Fruit fly (Drosophila melanogaster): Measurements from ENCODE around the gene CG10803.
A peak's percentile ranks its signal among the peaks of the same experiment; 100 is the strongest.

Gene CG10803

DNA sequence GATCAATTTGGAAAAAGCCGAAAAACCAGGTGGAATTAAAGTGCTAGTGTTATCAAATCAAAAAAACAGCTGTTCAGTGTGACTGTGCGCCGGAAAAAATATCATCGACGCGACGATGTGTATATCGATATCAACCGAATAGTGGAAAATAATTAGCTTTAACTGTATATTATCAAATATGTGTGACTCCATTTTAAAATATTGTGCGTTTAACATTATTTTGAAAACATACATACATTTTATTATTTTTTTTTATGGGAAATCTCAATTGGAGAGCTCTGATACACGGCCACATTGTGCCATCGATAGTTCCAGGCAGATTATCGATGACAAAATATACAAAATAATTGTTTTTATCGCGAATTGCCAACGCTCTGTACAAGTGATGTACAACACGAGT is at the start of gene CG10803, which contains the start of gene CG14270:
TSS of gene CG10803 (plus strand) at position 347 of the 400 bp plus-strand sequence.
TSS of gene CG14270 (minus strand) at position 75 of the 400 bp plus-strand sequence.
- no peak for TF ChIP-seq CG17801 (GFP tag; optimal IDR thresholded peaks at IDR 0.05; ENCODE audit: partially characterized antibody)

DNA sequence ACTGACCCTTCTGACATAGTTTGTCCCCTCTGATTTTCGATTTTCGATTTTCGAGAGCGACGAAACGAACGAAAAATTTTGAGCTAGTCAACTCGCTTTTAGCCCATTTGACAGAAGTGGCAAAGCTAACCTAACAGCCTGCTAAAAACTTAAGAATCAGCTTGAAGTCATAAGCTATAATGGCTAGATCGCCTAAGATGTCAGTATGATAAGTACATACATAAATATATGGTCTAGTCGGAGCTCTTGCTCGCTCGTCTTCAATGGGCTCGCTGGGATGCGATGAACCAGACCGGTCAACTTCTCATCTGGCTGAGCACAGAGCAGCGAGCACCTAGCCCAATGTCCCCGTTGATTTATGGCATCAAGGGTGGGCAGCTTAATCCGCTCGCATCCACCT is 49.7 kb upstream of the CG10803 start, which contains the start of gene CG14269:
TSS of gene CG14269 (minus strand) at position 101 of the 400 bp plus-strand sequence.
- TF ChIP-seq CG17801 (GFP tag; optimal IDR thresholded peaks at IDR 0.05; ENCODE audit: partially characterized antibody) = no peak

DNA sequence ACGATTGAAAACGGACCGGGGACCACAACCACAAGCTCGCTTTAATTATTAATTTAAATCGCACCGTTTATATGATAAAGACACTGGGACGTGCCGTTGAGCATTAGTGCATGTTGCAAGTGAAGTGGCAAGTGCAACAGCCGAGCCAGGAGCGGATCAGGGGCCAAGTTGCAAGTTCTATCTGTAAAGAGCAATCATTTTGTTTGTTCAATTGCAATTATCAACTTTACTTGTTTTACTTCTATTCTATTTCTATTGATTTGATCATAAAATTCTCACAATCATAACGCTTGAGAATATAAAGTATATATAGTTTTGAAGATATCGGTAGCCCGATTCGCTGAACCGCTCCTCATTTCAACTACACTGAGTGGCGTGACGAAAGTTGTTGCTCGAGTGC is 49.3 kb upstream of the CG10803 start:
- no peak for TF ChIP-seq CG17801 (GFP tag; optimal IDR thresholded peaks at IDR 0.05; ENCODE audit: partially characterized antibody)

DNA sequence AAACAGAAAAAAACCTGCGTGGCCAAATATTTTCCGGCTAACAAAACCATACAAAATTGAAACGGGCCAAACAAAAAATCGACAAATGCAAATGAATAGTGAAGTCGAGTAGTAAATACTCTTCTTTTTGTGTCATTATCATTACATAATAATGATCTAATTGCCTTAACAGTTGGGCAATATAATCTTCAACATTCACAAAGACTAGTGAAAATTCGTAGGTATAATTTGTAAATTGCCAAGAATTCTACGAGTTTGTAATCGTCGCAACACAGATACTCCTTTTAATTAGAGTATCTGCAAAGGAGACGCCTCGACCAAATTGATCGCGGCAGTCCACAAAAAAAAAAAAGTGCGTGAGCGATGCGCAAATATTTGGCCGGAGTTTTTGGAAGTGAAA is 48.0 kb upstream of the CG10803 start:
- no peak for TF ChIP-seq CG17801 (GFP tag; optimal IDR thresholded peaks at IDR 0.05; ENCODE audit: partially characterized antibody)

DNA sequence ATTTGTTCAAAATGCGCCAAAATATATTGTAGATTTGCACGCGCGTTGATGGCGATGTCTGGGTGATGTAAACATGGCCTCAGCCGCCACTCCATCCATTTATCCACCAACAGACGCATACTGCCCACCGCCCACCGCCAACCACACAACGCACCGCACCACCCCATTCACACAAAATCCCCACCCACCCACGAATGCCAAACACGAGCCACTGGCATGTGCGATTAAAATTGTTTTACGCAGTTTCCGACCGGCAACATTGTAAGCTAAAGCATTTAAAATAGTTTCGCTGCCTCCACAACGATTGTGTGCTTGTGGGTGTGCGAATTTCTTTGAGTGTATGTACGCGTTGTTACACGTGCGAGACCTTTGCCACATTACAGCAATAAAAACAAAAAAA is 44.9 kb upstream of the CG10803 start:
- no peak for TF ChIP-seq CG17801 (GFP tag; optimal IDR thresholded peaks at IDR 0.05; ENCODE audit: partially characterized antibody)

DNA sequence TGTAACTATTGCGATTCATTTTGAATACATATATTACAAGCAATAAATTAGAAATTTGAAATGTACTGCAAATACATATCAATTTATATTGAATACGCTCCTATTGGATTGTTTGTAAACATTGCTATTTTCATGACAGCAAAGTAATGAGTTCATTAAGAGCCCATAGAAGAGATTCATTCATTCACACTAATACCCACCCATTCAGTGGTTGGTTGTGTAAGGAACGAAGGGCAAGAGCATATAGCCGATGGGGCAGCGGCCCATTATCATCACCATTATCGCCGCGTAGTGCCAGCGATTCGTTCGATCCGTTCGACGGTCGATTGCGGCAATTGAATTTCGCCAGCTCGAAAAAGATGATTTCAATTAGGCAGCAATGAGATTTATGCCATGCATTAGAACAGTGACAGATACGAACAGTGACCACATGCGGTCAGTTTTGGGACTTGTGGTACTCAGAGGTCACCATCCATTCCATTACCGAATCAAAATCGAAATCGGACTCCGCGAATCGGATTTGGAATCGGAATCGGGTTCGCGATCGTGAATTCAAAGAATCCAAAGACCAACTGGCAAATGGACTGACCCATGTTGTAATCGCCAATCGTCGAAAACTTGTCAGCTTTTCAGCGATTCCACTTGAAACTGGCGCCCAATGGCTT is 42.8 kb upstream of the CG10803 start:
- no peak for TF ChIP-seq CG17801 (GFP tag; optimal IDR thresholded peaks at IDR 0.05; ENCODE audit: partially characterized antibody)

DNA sequence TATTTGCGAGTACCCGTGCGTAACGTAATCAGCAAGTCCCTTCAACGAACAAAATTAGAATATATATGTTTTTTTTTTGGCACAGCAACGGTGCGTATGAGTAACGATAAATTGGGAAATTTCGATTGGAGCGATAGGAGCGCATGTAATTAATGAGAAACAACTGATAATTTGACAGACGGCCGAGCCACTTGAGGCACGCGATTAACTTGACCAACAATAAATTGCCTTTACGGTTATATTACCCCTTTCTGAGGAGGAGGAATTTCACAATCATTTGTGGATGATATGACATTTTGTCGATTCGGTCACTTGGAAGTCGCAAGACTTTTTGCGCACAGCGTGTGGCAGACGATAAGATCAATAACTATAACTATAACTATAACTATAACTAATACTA is 41.5 kb upstream of the CG10803 start:
- TF ChIP-seq CG17801 (GFP tag; optimal IDR thresholded peaks at IDR 0.05; ENCODE audit: partially characterized antibody) = no peak

DNA sequence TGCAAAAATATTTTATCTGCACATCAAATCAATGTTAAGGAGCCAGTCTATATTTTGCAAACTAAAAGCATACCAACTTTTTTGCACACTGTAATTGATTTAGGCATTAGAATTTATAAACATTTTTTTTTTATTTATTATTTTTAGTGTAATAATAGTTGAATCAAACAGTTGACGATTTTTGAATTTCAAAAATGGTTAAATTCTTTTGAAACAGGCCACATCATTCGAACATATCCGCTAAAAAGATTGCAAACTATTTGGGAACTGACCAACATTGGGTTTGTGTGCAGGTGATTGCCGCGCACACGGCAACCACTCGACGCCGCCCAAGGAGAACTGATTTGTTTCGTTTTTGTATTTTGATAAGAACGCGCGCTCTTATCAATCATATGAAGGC is 40.6 kb upstream of the CG10803 start:
- TF ChIP-seq CG17801 (GFP tag; optimal IDR thresholded peaks at IDR 0.05; ENCODE audit: partially characterized antibody) = no peak

DNA sequence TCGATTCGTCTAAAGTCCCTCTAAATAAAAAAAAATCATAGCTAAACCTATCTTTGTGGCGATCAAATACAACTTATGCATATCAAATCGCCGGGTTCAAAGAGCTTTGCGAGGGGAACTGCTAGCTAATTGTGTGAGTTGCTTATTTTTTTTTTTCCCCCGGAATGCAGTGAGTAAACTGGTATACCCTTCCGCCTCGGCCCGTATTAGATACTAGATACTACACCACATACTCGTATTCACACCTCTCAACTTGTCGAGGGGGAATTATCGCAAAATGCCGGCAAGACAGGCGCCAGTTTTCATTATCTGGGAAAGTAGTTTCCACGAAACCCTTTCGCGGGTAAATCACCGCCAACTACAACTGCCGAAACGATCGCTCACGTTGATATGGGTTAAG is 39.3 kb upstream of the CG10803 start:
- TF ChIP-seq CG17801 (GFP tag; optimal IDR thresholded peaks at IDR 0.05; ENCODE audit: partially characterized antibody) = no peak

DNA sequence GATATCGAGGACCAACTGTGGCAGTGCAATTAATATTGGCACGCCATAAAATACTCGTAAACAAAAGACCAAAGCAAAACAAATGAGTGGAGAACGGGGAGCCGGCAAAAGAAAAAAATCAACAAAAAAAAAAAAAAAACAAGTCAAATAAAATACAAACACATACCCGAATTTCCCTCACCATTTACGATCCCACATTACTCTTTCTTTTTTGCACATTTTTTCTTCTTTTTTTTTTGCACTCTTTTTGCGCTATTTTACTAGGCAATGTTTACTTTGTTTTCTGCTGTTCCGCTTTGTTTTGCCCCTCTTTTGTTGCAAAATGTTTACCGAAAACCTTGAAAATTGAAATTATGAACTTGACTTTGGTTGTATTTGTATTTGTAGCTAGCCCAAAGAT is 38.8 kb upstream of the CG10803 start:
- TF ChIP-seq CG17801 (GFP tag; optimal IDR thresholded peaks at IDR 0.05; ENCODE audit: partially characterized antibody) = peak; percentile 81

DNA sequence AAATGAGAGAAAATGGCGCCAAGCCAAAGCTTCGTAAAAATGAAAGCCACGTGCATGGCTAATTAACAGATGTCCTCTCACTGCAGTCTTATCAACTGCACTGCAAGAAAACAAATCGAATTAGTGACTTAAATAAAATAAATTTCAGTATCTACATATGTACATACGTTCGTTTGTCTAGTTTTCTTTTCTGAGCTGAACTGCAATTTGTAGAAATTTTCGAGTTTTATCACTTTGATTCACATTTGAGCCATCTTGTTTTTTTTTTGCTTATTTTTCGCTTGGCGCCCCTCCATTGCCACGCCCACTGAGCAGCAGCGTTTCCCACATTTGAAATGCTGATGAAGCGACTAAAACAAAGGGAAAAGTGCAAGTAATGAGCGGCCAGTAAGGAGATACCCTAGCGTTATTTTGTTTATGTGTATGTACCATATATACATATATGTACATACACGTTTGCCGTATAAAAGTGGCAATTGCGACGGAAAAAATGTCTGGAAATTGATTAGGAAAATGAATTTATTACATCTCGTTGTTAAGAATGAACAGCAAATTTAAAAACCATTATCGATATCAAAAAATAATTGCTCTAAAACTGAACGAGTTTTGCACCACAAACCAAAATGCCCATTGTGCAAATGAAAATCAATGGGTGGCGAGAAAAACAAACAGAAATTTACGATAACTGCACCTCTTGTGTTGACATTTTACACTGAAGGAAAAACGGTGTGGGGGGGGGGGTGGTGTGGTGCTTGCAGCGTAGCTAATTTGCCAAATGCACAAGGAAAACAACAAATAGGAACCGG is 37.5 kb upstream of the CG10803 start:
- TF ChIP-seq CG17801 (GFP tag; optimal IDR thresholded peaks at IDR 0.05; ENCODE audit: partially characterized antibody) = peak; percentile 64

DNA sequence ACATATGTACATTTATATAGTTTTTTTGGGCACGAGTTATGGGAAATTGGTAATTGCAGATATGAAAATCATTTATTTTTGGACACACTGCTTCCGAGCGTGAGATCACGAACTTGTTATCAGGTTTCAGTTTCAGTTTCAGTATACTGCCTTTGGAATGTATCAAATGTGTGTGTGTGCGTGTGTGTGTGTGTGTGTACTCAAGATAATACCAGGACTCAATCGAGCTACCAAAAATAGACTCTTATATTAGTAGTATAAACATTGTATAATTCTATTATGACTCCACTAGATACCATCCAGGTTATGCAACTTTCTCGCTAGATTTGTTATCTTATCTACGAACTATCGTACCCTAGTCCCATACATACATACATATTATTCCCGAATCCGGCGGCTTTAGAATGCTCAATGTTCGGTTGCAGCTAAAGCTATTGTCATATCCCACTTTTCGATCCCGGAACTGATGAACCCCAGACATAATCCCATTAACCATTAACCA is 36.5 kb upstream of the CG10803 start, which contains the start of gene CG12535:
TSS of gene CG12535 (minus strand) at position 51 of the 502 bp plus-strand sequence.
- TF ChIP-seq CG17801 (GFP tag; optimal IDR thresholded peaks at IDR 0.05; ENCODE audit: partially characterized antibody) = no peak

DNA sequence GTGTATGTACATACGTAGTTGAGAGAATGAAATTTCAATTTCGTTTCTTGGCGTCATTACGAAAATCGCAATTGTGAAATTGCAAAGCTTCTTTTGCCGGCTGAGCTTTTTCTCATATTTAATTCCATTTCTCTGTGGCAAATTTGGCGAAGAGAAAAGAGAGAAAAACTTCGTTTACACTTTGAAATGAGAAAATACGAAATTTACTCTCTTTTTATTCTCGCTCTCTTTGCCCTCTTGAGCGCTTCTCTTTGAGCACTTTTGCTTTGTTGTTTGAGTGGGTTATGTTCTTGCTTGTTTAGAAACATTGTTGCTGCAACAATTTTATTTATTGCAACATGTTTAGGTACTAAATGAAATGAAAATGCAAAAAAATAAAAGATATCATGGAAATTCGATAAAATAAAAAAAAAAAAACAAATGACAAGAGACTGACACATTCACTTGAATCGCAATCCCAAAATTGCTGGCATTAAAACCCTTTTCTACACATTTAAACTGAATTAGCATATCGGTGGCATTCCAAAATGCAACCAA is 34.1 kb upstream of the CG10803 start:
- TF ChIP-seq CG17801 (GFP tag; optimal IDR thresholded peaks at IDR 0.05; ENCODE audit: partially characterized antibody) = no peak

DNA sequence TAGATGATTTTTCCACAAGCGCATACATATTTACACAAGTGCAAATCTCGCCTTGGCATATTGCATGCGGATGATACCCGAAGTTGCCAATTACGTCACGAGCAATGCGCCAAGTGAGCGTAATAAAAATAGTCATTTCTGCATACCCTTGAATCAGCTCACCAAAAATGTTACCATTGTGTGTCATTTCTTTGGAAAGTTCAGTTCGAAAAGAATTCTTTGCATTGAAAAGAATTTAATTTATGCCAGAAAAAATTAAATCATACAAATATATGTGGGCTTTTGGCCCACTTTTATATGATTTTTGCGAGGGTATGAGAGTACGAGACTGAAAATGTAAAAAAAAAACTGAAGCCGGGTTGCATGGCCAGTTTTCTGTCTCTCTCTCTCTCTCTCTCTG is 33.5 kb upstream of the CG10803 start:
- TF ChIP-seq CG17801 (GFP tag; optimal IDR thresholded peaks at IDR 0.05; ENCODE audit: partially characterized antibody) = no peak

DNA sequence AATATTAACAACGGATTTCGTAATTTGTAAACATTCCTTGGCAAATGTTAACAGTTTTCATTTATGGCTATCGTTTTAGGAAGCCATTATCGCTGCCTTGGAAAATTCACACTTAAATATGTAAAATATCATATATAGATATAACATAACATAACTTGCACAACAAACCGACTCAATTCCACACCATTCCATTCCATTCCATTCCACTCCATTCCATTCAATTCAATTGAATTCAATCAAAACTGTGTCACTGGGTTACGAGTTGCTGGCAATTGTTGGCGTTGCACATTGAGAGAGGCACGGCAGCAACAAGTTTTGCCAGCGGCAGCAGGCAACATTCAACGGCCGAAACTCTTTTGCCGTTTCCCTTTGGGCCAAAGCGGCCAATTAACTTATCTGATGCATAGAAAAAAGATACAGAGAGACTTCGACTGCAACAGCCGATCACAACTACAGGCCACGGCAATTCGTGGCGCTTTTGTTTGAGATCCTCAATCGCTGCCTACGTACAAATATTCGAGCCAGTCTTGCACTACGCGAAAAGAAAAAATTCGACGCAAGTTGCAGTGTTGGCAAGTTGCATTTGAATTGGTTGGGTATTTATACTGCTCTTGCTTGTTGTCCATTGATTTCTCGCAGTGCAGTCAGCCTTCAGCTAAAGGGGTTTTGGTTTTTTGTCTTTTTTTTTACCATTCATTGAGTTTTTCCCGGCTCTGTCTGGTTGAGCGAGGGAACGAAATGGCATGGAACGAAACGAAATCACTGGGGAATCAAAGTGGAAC is 32.2 kb upstream of the CG10803 start:
- no peak for TF ChIP-seq CG17801 (GFP tag; optimal IDR thresholded peaks at IDR 0.05; ENCODE audit: partially characterized antibody)
